Worm (Caenorhabditis elegans) whole organism, L2 larva: ENCODE data around the gene pqn-70.

Source experiments
- alr-1 ChIP-seq: fragments of 150-350 bp; optimal IDR thresholded peaks from 2 replicates; lab custom pipeline; 2014; ENCODE audit warnings: missing biosample characterization, missing genetic modification characterization
- fos-1 ChIP-seq: fragments of 150-350 bp; optimal IDR thresholded peaks from 2 replicates; lab custom pipeline; 2014; ENCODE audit warnings: missing biosample characterization, missing genetic modification characterization
- lsy-2 ChIP-seq, 2 experiments: fragments of 150-350 bp in 1 of 2; sonication (generic microtip) in 1 of 2; optimal IDR thresholded peaks; 2 replicates each; lab custom pipeline; 2014 to 2017; ENCODE audit warnings: missing biosample characterization in 2 of 2, missing genetic modification characterization in 2 of 2
- unc-62 ChIP-seq: fragments of 150-350 bp; optimal IDR thresholded peaks from 2 replicates; lab custom pipeline; 2014; ENCODE audit warnings: missing biosample characterization, missing genetic modification reagents, missing genetic modification characterization

DNA sequence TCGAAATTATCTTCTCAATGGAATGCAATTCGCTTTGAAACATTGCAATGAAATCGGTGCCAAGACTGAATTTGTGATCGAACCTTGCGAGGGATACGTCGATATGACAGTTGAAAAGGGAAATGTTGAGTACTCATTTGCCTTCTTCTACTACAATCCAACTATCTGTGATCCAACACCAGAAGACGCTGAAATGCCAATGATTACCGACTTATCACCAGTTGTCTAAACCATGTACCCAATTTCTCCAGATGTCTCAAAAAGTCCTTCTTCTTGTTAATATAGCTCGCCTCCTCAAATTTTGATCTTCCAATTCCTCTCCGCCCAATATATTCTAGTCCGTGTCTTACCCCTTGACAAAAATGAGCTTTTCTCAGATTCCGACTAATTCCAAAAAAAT is 12.4 kb downstream of the pqn-70 start:
- TF ChIP-seq unc-62 (GFP tag; lab: Kevin White, UChicago) (no peak), alr-1 (tag; lab: Kevin White, UChicago) (no peak), fos-1 (tag; lab: Kevin White, UChicago) (no peak), lsy-2 (tag; optimal IDR thresholded peaks at IDR 0.05; lab: Kevin White, UChicago) (no peak)
